Worm (Caenorhabditis elegans) whole organism, late embryonic: ENCODE data around the gene mac-1.

Source experiments
- dmd-4 ChIP-seq: sonication (generic microtip); optimal IDR thresholded peaks from 2 replicates; lab custom pipeline; 2016; ENCODE audit warnings: borderline replicate concordance, missing genetic modification characterization, missing compliant biosample characterization
- lin-11 ChIP-seq: fragments of 200-800 bp; sonication (Bioruptor generic); optimal IDR thresholded peaks from 2 replicates; lab custom pipeline; 2018; ENCODE audit warnings: mild to moderate bottlenecking, missing genetic modification characterization, missing compliant biosample characterization
- nhr-11 ChIP-seq: fragments of 150-350 bp; optimal IDR thresholded peaks from 2 replicates; lab custom pipeline; 2014; ENCODE audit warnings: missing biosample characterization, missing genetic modification characterization
- unc-86 ChIP-seq: sonication (generic microtip); optimal IDR thresholded peaks from 2 replicates; lab custom pipeline; 2016; ENCODE audit warnings: missing genetic modification characterization, missing compliant biosample characterization

ce11 chrII:13300590-13300989 lies 20.1 kb downstream of the mac-1 start:
- TF ChIP-seq dmd-4 (tag; lab: Kevin White, UChicago) (no peak), lin-11 (tag; lab: Kevin White, UChicago) (no peak), unc-86 (tag; lab: Kevin White, UChicago) (no peak), nhr-11 (tag; lab: Kevin White, UChicago) (no peak)
